Fruit fly (Drosophila melanogaster): ENCODE measurements around the gene CG13898.
A peak's percentile ranks its signal among the peaks of the same experiment; 100 is the strongest.

The CG13898 gene

dm6 chr3L:787635-788034 is 16.2 kb downstream of the CG13898 start:
- TF ChIP-seq CG7101 (tag; optimal IDR thresholded peaks at IDR 0.05) (no peak), CG12768 (GFP tag; optimal IDR thresholded peaks at IDR 0.05) (no peak), Hr96 (GFP tag; optimal IDR thresholded peaks at IDR 0.05) (no peak)

dm6 chr3L:786835-787234 is 17.0 kb downstream of the CG13898 start:
- TF ChIP-seq Clk (GFP tag; optimal IDR thresholded peaks at IDR 0.05) (no peak), cnc (optimal IDR thresholded peaks at IDR 0.05) (no peak), CG14711 (tag; optimal IDR thresholded peaks at IDR 0.05) (no peak), ovo (GFP tag; optimal IDR thresholded peaks at IDR 0.05) (no peak), CG11617 (GFP tag; optimal IDR thresholded peaks at IDR 0.05) (no peak), CG33017 (tag; optimal IDR thresholded peaks at IDR 0.05) (no peak), CG5204 (GFP tag; optimal IDR thresholded peaks at IDR 0.05) (no peak), pad (GFP tag; optimal IDR thresholded peaks at IDR 0.05) (no peak), CG12768 (GFP tag; optimal IDR thresholded peaks at IDR 0.05) (no peak), Crg-1 (GFP tag; optimal IDR thresholded peaks at IDR 0.05) (no peak)

- TF ChIP-seq cic (GFP tag; optimal IDR thresholded peaks at IDR 0.05): no peak
- no peak for TF ChIP-seq Mnt (GFP tag; optimal IDR thresholded peaks at IDR 0.05)
- no peak for TF ChIP-seq pad (GFP tag; optimal IDR thresholded peaks at IDR 0.05)
- no peak for TF ChIP-seq CG5204 (GFP tag; optimal IDR thresholded peaks at IDR 0.05)
- TF ChIP-seq CG1620 (GFP tag; optimal IDR thresholded peaks at IDR 0.05): no peak
- no peak for TF ChIP-seq kay (GFP tag; ENCODE audit: borderline replicate concordance)
- no peak for TF ChIP-seq Clk (GFP tag; optimal IDR thresholded peaks at IDR 0.05)
- TF ChIP-seq cnc (optimal IDR thresholded peaks at IDR 0.05): no peak
- TF ChIP-seq Crg-1 (GFP tag; optimal IDR thresholded peaks at IDR 0.05): no peak
- no peak for TF ChIP-seq CG11617 (GFP tag; optimal IDR thresholded peaks at IDR 0.05)
- TF ChIP-seq Hr96 (GFP tag; optimal IDR thresholded peaks at IDR 0.05): no peak
- no peak for TF ChIP-seq CG7045 (GFP tag; optimal IDR thresholded peaks at IDR 0.05)
- TF ChIP-seq toe (GFP tag; optimal IDR thresholded peaks at IDR 0.05): no peak
- no peak for TF ChIP-seq CG14711 (tag; optimal IDR thresholded peaks at IDR 0.05)
- TF ChIP-seq CG33017 (tag; optimal IDR thresholded peaks at IDR 0.05): no peak
- no peak for TF ChIP-seq ovo (GFP tag; optimal IDR thresholded peaks at IDR 0.05)
- TF ChIP-seq CG12768 (GFP tag; optimal IDR thresholded peaks at IDR 0.05): no peak
- TF ChIP-seq CG7101 (tag; optimal IDR thresholded peaks at IDR 0.05): no peak
Measured at dm6 chr3L:785726-786351, 18.0 kb downstream of the CG13898 start.

- peak; percentile 97 for TF ChIP-seq CG12768 (GFP tag; optimal IDR thresholded peaks at IDR 0.05)
- peak; percentile 89 for TF ChIP-seq CG11617 (GFP tag; optimal IDR thresholded peaks at IDR 0.05)
- peak; percentile 37 for TF ChIP-seq kay (GFP tag; ENCODE audit: borderline replicate concordance)
- TF ChIP-seq toe (GFP tag; optimal IDR thresholded peaks at IDR 0.05): peak; percentile 71
- peak; percentile 92 for TF ChIP-seq CG7045 (GFP tag; optimal IDR thresholded peaks at IDR 0.05)
- TF ChIP-seq Hr96 (GFP tag; optimal IDR thresholded peaks at IDR 0.05): peak; percentile 76
- TF ChIP-seq CG33017 (tag; optimal IDR thresholded peaks at IDR 0.05): peak; percentile 94
- peak; percentile 79 for TF ChIP-seq CG14711 (tag; optimal IDR thresholded peaks at IDR 0.05)
- TF ChIP-seq CG5204 (GFP tag; optimal IDR thresholded peaks at IDR 0.05): peak; percentile 91
- peak; percentile 82 for TF ChIP-seq Mnt (GFP tag; optimal IDR thresholded peaks at IDR 0.05)
- TF ChIP-seq Clk (GFP tag; optimal IDR thresholded peaks at IDR 0.05): peak; percentile 93
- TF ChIP-seq cnc (optimal IDR thresholded peaks at IDR 0.05): no peak
- peak; percentile 58 for TF ChIP-seq ovo (GFP tag; optimal IDR thresholded peaks at IDR 0.05)
- TF ChIP-seq CG7101 (tag; optimal IDR thresholded peaks at IDR 0.05): peak; percentile 90
- TF ChIP-seq pad (GFP tag; optimal IDR thresholded peaks at IDR 0.05): peak; percentile 65
- peak; percentile 62 for TF ChIP-seq CG1620 (GFP tag; optimal IDR thresholded peaks at IDR 0.05)
- no peak for TF ChIP-seq bab1 (GFP tag; optimal IDR thresholded peaks at IDR 0.05)
- TF ChIP-seq cic (GFP tag; optimal IDR thresholded peaks at IDR 0.05): peak; percentile 67
- TF ChIP-seq tj (GFP tag; optimal IDR thresholded peaks at IDR 0.05): peak; percentile 53
- peak; percentile 64 for TF ChIP-seq Crg-1 (GFP tag; optimal IDR thresholded peaks at IDR 0.05)
Measured at dm6 chr3L:784111-784960, 19.5 kb downstream of the CG13898 start.

dm6 chr3L:782937-783336 is 20.9 kb downstream of the CG13898 start:
- no peak for TF ChIP-seq toe (GFP tag; optimal IDR thresholded peaks at IDR 0.05)
- TF ChIP-seq CG7045 (GFP tag; optimal IDR thresholded peaks at IDR 0.05): no peak
- TF ChIP-seq ovo (GFP tag; optimal IDR thresholded peaks at IDR 0.05): no peak
- no peak for TF ChIP-seq Mnt (GFP tag; optimal IDR thresholded peaks at IDR 0.05)
- TF ChIP-seq pad (GFP tag; optimal IDR thresholded peaks at IDR 0.05): no peak
- no peak for TF ChIP-seq CG5204 (GFP tag; optimal IDR thresholded peaks at IDR 0.05)
- TF ChIP-seq Hr96 (GFP tag; optimal IDR thresholded peaks at IDR 0.05): no peak
- no peak for TF ChIP-seq Clk (GFP tag; optimal IDR thresholded peaks at IDR 0.05)
- TF ChIP-seq Crg-1 (GFP tag; optimal IDR thresholded peaks at IDR 0.05): no peak
- TF ChIP-seq cnc (optimal IDR thresholded peaks at IDR 0.05): no peak
- TF ChIP-seq bab1 (GFP tag; optimal IDR thresholded peaks at IDR 0.05): no peak
- TF ChIP-seq tj (GFP tag; optimal IDR thresholded peaks at IDR 0.05): no peak
- no peak for TF ChIP-seq CG1620 (GFP tag; optimal IDR thresholded peaks at IDR 0.05)
- TF ChIP-seq CG33017 (tag; optimal IDR thresholded peaks at IDR 0.05): no peak
- TF ChIP-seq CG11617 (GFP tag; optimal IDR thresholded peaks at IDR 0.05): no peak
- no peak for TF ChIP-seq CG12768 (GFP tag; optimal IDR thresholded peaks at IDR 0.05)
- TF ChIP-seq CG7101 (tag; optimal IDR thresholded peaks at IDR 0.05): no peak

dm6 chr3L:782521-782920 is 21.3 kb downstream of the CG13898 start:
- TF ChIP-seq Crg-1 (GFP tag; optimal IDR thresholded peaks at IDR 0.05) (no peak), bab1 (GFP tag; optimal IDR thresholded peaks at IDR 0.05) (no peak), cic (GFP tag; optimal IDR thresholded peaks at IDR 0.05) (no peak), Hr96 (GFP tag; optimal IDR thresholded peaks at IDR 0.05) (no peak), CG11617 (GFP tag; optimal IDR thresholded peaks at IDR 0.05) (no peak), Clk (GFP tag; optimal IDR thresholded peaks at IDR 0.05) (no peak), CG7045 (GFP tag; optimal IDR thresholded peaks at IDR 0.05) (no peak), cnc (optimal IDR thresholded peaks at IDR 0.05) (no peak), CG14711 (tag; optimal IDR thresholded peaks at IDR 0.05) (no peak), toe (GFP tag; optimal IDR thresholded peaks at IDR 0.05) (no peak), CG12768 (GFP tag; optimal IDR thresholded peaks at IDR 0.05) (no peak), pad (GFP tag; optimal IDR thresholded peaks at IDR 0.05) (no peak), CG33017 (tag; optimal IDR thresholded peaks at IDR 0.05) (no peak), CG7101 (tag; optimal IDR thresholded peaks at IDR 0.05) (no peak), CG5204 (GFP tag; optimal IDR thresholded peaks at IDR 0.05) (no peak), kay (GFP tag; ENCODE audit: borderline replicate concordance) (no peak), ovo (GFP tag; optimal IDR thresholded peaks at IDR 0.05) (no peak), Mnt (GFP tag; optimal IDR thresholded peaks at IDR 0.05) (no peak), CG1620 (GFP tag; optimal IDR thresholded peaks at IDR 0.05) (no peak), tj (GFP tag; optimal IDR thresholded peaks at IDR 0.05) (no peak)

All from whole organism, adult.